Fruit fly (Drosophila melanogaster) whole organism, embryonic: ENCODE results near the gene Sp1.

Experiments used
- Asciz ChIP-seq: fragments of 200-800 bp; sonication (Bioruptor generic); optimal IDR thresholded peaks from 2 replicates; lab custom pipeline; 2017; ENCODE audit warnings: missing biosample characterization, mild to moderate bottlenecking, missing genetic modification characterization, missing genetic modification reagents
- CG10366 ChIP-seq: fragments of 200-800 bp; sonication (Bioruptor generic); IDR thresholded peaks from 2 replicates; pipeline ENCODE4 v1.3.6; 2022; ENCODE audit warnings: missing biosample characterization, missing genetic modification characterization
- CG10462 ChIP-seq: fragments of 200-800 bp; sonication (Bioruptor generic); optimal IDR thresholded peaks from 2 replicates; lab custom pipeline; 2016; ENCODE audit warnings: missing biosample characterization, missing genetic modification characterization
- CG11398 ChIP-seq: fragments of 200-800 bp; sonication (Bioruptor generic); optimal IDR thresholded peaks from 2 replicates; lab custom pipeline; 2016; ENCODE audit warnings: missing biosample characterization, missing genetic modification characterization
- CG11504 ChIP-seq: fragments of 200-800 bp; sonication (Bioruptor generic); optimal IDR thresholded peaks from 3 replicates; lab custom pipeline; 2019; ENCODE audit warnings: missing biosample characterization, mild to moderate bottlenecking, missing genetic modification characterization, moderate library complexity
- CG13424 ChIP-seq: fragments of 200-800 bp; sonication (Bioruptor generic); optimal IDR thresholded peaks from 2 replicates; lab custom pipeline; 2019; ENCODE audit warnings: missing biosample characterization, mild to moderate bottlenecking, missing genetic modification characterization, moderate library complexity
- CG13894 ChIP-seq: fragments of 200-800 bp; sonication (Bioruptor generic); optimal IDR thresholded peaks from 3 replicates; lab custom pipeline; 2018; ENCODE audit warnings: missing biosample characterization, mild to moderate bottlenecking, missing genetic modification characterization, moderate library complexity
- CG14014 ChIP-seq: fragments of 200-800 bp; sonication (Bioruptor generic); IDR thresholded peaks from 2 replicates; pipeline ENCODE4 v1.3.6; 2022; ENCODE audit warnings: missing biosample characterization, missing genetic modification characterization
- CG14710 ChIP-seq: fragments of 200-800 bp; sonication (Bioruptor generic); optimal IDR thresholded peaks from 3 replicates; lab custom pipeline; 2019; ENCODE audit warnings: missing biosample characterization, mild to moderate bottlenecking, missing genetic modification characterization, moderate library complexity
- CG1529 ChIP-seq: fragments of 200-800 bp; sonication (Bioruptor generic); optimal IDR thresholded peaks from 3 replicates; lab custom pipeline; 2018; ENCODE audit warnings: missing biosample characterization, missing genetic modification characterization
- CG1603 ChIP-seq: fragments of 200-800 bp; sonication (Bioruptor generic); optimal IDR thresholded peaks from 2 replicates; lab custom pipeline; 2019; ENCODE audit warnings: missing biosample characterization, mild to moderate bottlenecking, missing genetic modification characterization, moderate library complexity
- CG18476 ChIP-seq: fragments of 200-800 bp; sonication (Bioruptor generic); optimal IDR thresholded peaks from 2 replicates; lab custom pipeline; 2016; ENCODE audit warnings: missing biosample characterization, mild to moderate bottlenecking, missing genetic modification characterization
- CG18599 ChIP-seq: fragments of 200-800 bp; sonication (Bioruptor generic); optimal IDR thresholded peaks from 3 replicates; lab custom pipeline; 2017; ENCODE audit warnings: missing biosample characterization, missing genetic modification characterization, mild to moderate bottlenecking, moderate library complexity, missing genetic modification reagents
- CG2712 ChIP-seq: fragments of 200-800 bp; optimal IDR thresholded peaks from 3 replicates; lab custom pipeline; 2019; ENCODE audit warnings: missing biosample characterization, mild to moderate bottlenecking, missing genetic modification characterization, moderate library complexity
- CG5180 ChIP-seq: fragments of 200-800 bp; sonication (Bioruptor generic); optimal IDR thresholded peaks from 3 replicates; lab custom pipeline; 2017; ENCODE audit warnings: missing biosample characterization, missing genetic modification characterization, mild to moderate bottlenecking, moderate library complexity, missing genetic modification reagents
- CG6854 ChIP-seq: fragments of 200-800 bp; sonication (Bioruptor generic); optimal IDR thresholded peaks from 3 replicates; lab custom pipeline; 2017; ENCODE audit warnings: missing biosample characterization, mild to moderate bottlenecking, missing genetic modification characterization
- CG8281 ChIP-seq: fragments of 200-800 bp; sonication (Bioruptor generic); optimal IDR thresholded peaks from 2 replicates; lab custom pipeline; 2018; ENCODE audit warnings: missing biosample characterization, mild to moderate bottlenecking, missing genetic modification characterization, moderate library complexity
- CkIIα-i1 ChIP-seq: fragments of 200-800 bp; sonication (Bioruptor generic); IDR thresholded peaks from 2 replicates; pipeline ENCODE4 v1.3.6; 2022; ENCODE audit warnings: missing biosample characterization, missing genetic modification characterization
- D19A ChIP-seq: fragments of 200-800 bp; optimal IDR thresholded peaks from 3 replicates; lab custom pipeline; 2019; ENCODE audit warnings: missing biosample characterization, mild to moderate bottlenecking, missing genetic modification characterization, moderate library complexity
- HLH4C ChIP-seq: fragments of 200-800 bp; sonication (Bioruptor generic); IDR thresholded peaks from 3 replicates; pipeline ENCODE4 v1.3.6; 2022; ENCODE audit warnings: missing biosample characterization, missing genetic modification characterization; ENCODE audit not compliant: partially characterized antibody
- HLH54F ChIP-seq: fragments of 200-800 bp; sonication (Bioruptor generic); optimal IDR thresholded peaks from 3 replicates; lab custom pipeline; 2016; ENCODE audit warnings: missing biosample characterization, missing genetic modification characterization
- Lpt ChIP-seq: fragments of >200 bp; optimal IDR thresholded peaks from 2 replicates; lab custom pipeline; 2018; ENCODE audit warnings: missing biosample characterization, missing genetic modification characterization
- NC2α ChIP-seq: fragments of 200-800 bp; sonication (Bioruptor generic); optimal IDR thresholded peaks from 2 replicates; lab custom pipeline; 2016; ENCODE audit warnings: missing biosample characterization, missing genetic modification characterization
- Taf1 ChIP-seq: fragments of 200-800 bp; sonication (Bioruptor generic); IDR thresholded peaks from 2 replicates; pipeline ENCODE4 v1.3.6; 2022; ENCODE audit warnings: missing biosample characterization, missing genetic modification characterization
- ap ChIP-seq: fragments of 200-800 bp; sonication (Bioruptor generic); IDR thresholded peaks from 2 replicates; pipeline ENCODE4 v1.3.6; 2022; ENCODE audit warnings: missing biosample characterization, missing genetic modification characterization
- az2 ChIP-seq: fragments of 200-800 bp; sonication (Bioruptor generic); optimal IDR thresholded peaks from 3 replicates; lab custom pipeline; 2016; ENCODE audit warnings: missing biosample characterization, missing genetic modification characterization
- dm ChIP-seq: fragments of 200-800 bp; sonication (Bioruptor generic); optimal IDR thresholded peaks from 3 replicates; lab custom pipeline; 2016; ENCODE audit warnings: missing biosample characterization, missing genetic modification characterization
- dysf ChIP-seq: fragments of 200-800 bp; sonication (Bioruptor generic); IDR thresholded peaks from 3 replicates; pipeline ENCODE4 v1.3.6; 2022; ENCODE audit warnings: missing biosample characterization, missing genetic modification characterization
- eve ChIP-seq, 2 experiments: fragments of >200 bp; optimal IDR thresholded peaks; 2 replicates each; lab custom pipeline; 2017; ENCODE audit warnings: missing biosample characterization in 2 of 2, missing genetic modification characterization in 2 of 2
- gem ChIP-seq: fragments of 200-800 bp; sonication (Bioruptor generic); optimal IDR thresholded peaks from 2 replicates; lab custom pipeline; 2019; ENCODE audit warnings: missing biosample characterization, mild to moderate bottlenecking, missing genetic modification characterization, moderate library complexity
- gro ChIP-seq: fragments of 200-800 bp; sonication (Bioruptor generic); optimal IDR thresholded peaks from 2 replicates; lab custom pipeline; 2016; ENCODE audit warnings: missing biosample characterization, missing genetic modification characterization
- gt ChIP-seq: fragments of 200-800 bp; sonication (Bioruptor generic); IDR thresholded peaks from 2 replicates; pipeline ENCODE4 v1.3.6; 2022; ENCODE audit warnings: missing biosample characterization, missing genetic modification characterization
- jing ChIP-seq: fragments of 200-800 bp; sonication (Bioruptor generic); optimal IDR thresholded peaks from 2 replicates; lab custom pipeline; 2018; ENCODE audit warnings: missing biosample characterization, mild to moderate bottlenecking, missing genetic modification characterization
- knrl ChIP-seq: fragments of 200-800 bp; sonication (Bioruptor generic); IDR thresholded peaks from 3 replicates; pipeline ENCODE4 v1.3.6; 2022; ENCODE audit warnings: missing biosample characterization, missing genetic modification characterization; ENCODE audit not compliant: partially characterized antibody
- pnt ChIP-seq: fragments of 200-800 bp; sonication (Bioruptor generic); optimal IDR thresholded peaks from 3 replicates; lab custom pipeline; 2016; ENCODE audit warnings: missing biosample characterization, missing genetic modification characterization
- salm ChIP-seq: fragments of 200-800 bp; sonication (Bioruptor generic); optimal IDR thresholded peaks from 2 replicates; lab custom pipeline; 2018; ENCODE audit warnings: missing biosample characterization, mild to moderate bottlenecking, missing genetic modification characterization
- sens ChIP-seq: fragments of 200-800 bp; sonication (Bioruptor generic); peaks from one replicate; lab custom pipeline; 2016; ENCODE audit warnings: missing biosample characterization, missing genetic modification characterization
- sens-2 ChIP-seq: fragments of 200-800 bp; sonication (Bioruptor generic); IDR thresholded peaks from 2 replicates; pipeline ENCODE4 v1.3.6; 2022; ENCODE audit warnings: missing biosample characterization, missing genetic modification characterization
- tin ChIP-seq: fragments of 200-800 bp; sonication (Bioruptor generic); optimal IDR thresholded peaks from 3 replicates; lab custom pipeline; 2016; ENCODE audit warnings: missing biosample characterization, missing genetic modification characterization
- trem ChIP-seq: fragments of 200-800 bp; optimal IDR thresholded peaks from 3 replicates; lab custom pipeline; 2019; ENCODE audit warnings: missing biosample characterization, mild to moderate bottlenecking, missing genetic modification characterization, moderate library complexity

Sp1 gene

dm6 chrX:9740269-9740668 is 10.8 kb downstream of the Sp1 start:
- TF ChIP-seq CG8281 (tag; lab: Kevin White, UChicago) (peak; percentile 97), trem (tag; lab: Kevin White, UChicago) (no peak)

dm6 chrX:9742084-9742483 is 12.6 kb downstream of the Sp1 start:
- peak; percentile 18 for TF ChIP-seq CG1603 (tag; lab: Kevin White, UChicago)
- TF ChIP-seq CG13424 = no peak
- TF ChIP-seq CG13894 (tag; lab: Kevin White, UChicago) = no peak
- no peak for TF ChIP-seq CG10366 (GFP tag; lab: Robert Waterston, UW)
- TF ChIP-seq CG14014 (GFP tag; lab: Robert Waterston, UW) = no peak
- TF ChIP-seq pnt (GFP tag; lab: Kevin White, UChicago) = no peak
- TF ChIP-seq dysf (GFP tag; lab: Robert Waterston, UW) = 0 out of 3 replicates have a peak, but pooled peaks have one; percentile 14
- no peak for TF ChIP-seq CG11398 (GFP tag; lab: Kevin White, UChicago)
- no peak for TF ChIP-seq HLH54F
- no peak for TF ChIP-seq tin
- no peak for TF ChIP-seq CG5180
- peak; percentile 72 for TF ChIP-seq D19A
- TF ChIP-seq CG18476 (GFP tag; lab: Kevin White, UChicago) = no peak
- no peak for TF ChIP-seq gro (GFP tag; lab: Kevin White, UChicago)
- no peak for TF ChIP-seq CG1529
- no peak for TF ChIP-seq salm (tag; lab: Kevin White, UChicago)
- TF ChIP-seq CkIIα-i1 (GFP tag; lab: Robert Waterston, UW) = no peak
- no peak for TF ChIP-seq CG6854 (GFP tag; lab: Kevin White, UChicago)
- TF ChIP-seq HLH4C (GFP tag; lab: Robert Waterston, UW) = no peak
- peak; percentile 59 for TF ChIP-seq sens (GFP tag; lab: Kevin White, UChicago)
- TF ChIP-seq CG11504 (tag; lab: Kevin White, UChicago) = peak; percentile 25
- TF ChIP-seq dm (GFP tag; lab: Kevin White, UChicago) = no peak
- no peak for TF ChIP-seq az2
- no peak for TF ChIP-seq sens-2
- no peak for TF ChIP-seq CG10462 (GFP tag; lab: Kevin White, UChicago)
- no peak for TF ChIP-seq NC2α (GFP tag; lab: Kevin White, UChicago)
- no peak for TF ChIP-seq eve (GFP tag; optimal IDR thresholded peaks at IDR 0.05; lab: Kevin White, UChicago)
- no peak for TF ChIP-seq jing (GFP tag; lab: Kevin White, UChicago)
- TF ChIP-seq CG18599 = no peak
- no peak for TF ChIP-seq knrl
- peak; percentile 9 for TF ChIP-seq gem
- no peak for TF ChIP-seq gt (GFP tag; lab: Robert Waterston, UW)
- no peak for TF ChIP-seq Asciz (GFP tag; lab: Kevin White, UChicago)
- TF ChIP-seq ap (GFP tag; lab: Robert Waterston, UW) = no peak
- TF ChIP-seq CG14710 (tag; lab: Kevin White, UChicago) = no peak
- no peak for TF ChIP-seq Taf1 (GFP tag; lab: Robert Waterston, UW)
- peak; percentile 9 for TF ChIP-seq CG2712 (tag; lab: Kevin White, UChicago)
- no peak for TF ChIP-seq Lpt (GFP tag; lab: Kevin White, UChicago)
- TF ChIP-seq, all 482 proteins: peak for 7
